Fruit fly (Drosophila melanogaster) whole organism, prepupa: ENCODE results near the gene RpL7-like.
A peak's percentile ranks its signal among the peaks of the same experiment; 100 is the strongest.

ENCODE experiments used
- Blimp-1 ChIP-seq: fragments of 200-800 bp; sonication (Bioruptor generic); optimal IDR thresholded peaks from 3 replicates; lab custom pipeline; 2017; ENCODE audit warnings: missing biosample characterization, missing genetic modification characterization, mild to moderate bottlenecking, moderate library complexity, missing genetic modification reagents
- CG10669 ChIP-seq: fragments of 200-800 bp; sonication (Bioruptor generic); optimal IDR thresholded peaks from 3 replicates; lab custom pipeline; 2018; ENCODE audit warnings: missing biosample characterization, mild to moderate bottlenecking, missing genetic modification characterization, moderate library complexity
- CG11294 ChIP-seq: fragments of 200-800 bp; sonication (Bioruptor generic); IDR thresholded peaks from 2 replicates; pipeline ENCODE4 v1.3.6; 2022; ENCODE audit warnings: missing biosample characterization, missing genetic modification characterization
- CG11762 ChIP-seq: fragments of 200-800 bp; sonication (Bioruptor generic); optimal IDR thresholded peaks from 3 replicates; lab custom pipeline; 2016; ENCODE audit warnings: missing biosample characterization, missing genetic modification characterization; ENCODE audit not compliant: insufficient read depth
- CG11902 ChIP-seq: fragments of 200-800 bp; sonication (Bioruptor generic); optimal IDR thresholded peaks from 3 replicates; lab custom pipeline; 2016; ENCODE audit warnings: missing biosample characterization, missing genetic modification characterization
- CG16779 ChIP-seq: fragments of 200-800 bp; sonication (Bioruptor generic); optimal IDR thresholded peaks from 3 replicates; lab custom pipeline; 2017; ENCODE audit warnings: missing biosample characterization, mild to moderate bottlenecking, missing genetic modification characterization
- CG3032 ChIP-seq: fragments of 200-800 bp; optimal IDR thresholded peaks from 2 replicates; lab custom pipeline; 2019; ENCODE audit warnings: missing biosample characterization, mild to moderate bottlenecking, missing genetic modification characterization, moderate library complexity
- CG31627 ChIP-seq: fragments of 200-800 bp; sonication (Bioruptor generic); optimal IDR thresholded peaks from 3 replicates; lab custom pipeline; 2016; ENCODE audit warnings: missing biosample characterization, missing genetic modification characterization
- CG34406 ChIP-seq: fragments of 200-800 bp; sonication (Bioruptor generic); optimal IDR thresholded peaks from 3 replicates; lab custom pipeline; 2016; ENCODE audit warnings: missing biosample characterization, missing genetic modification characterization
- CG3919 ChIP-seq: fragments of 200-800 bp; sonication (Bioruptor generic); optimal IDR thresholded peaks from 3 replicates; lab custom pipeline; 2016; ENCODE audit warnings: missing biosample characterization, missing genetic modification characterization
- CG4318 ChIP-seq: fragments of 200-800 bp; sonication (Bioruptor generic); optimal IDR thresholded peaks from 3 replicates; lab custom pipeline; 2017; ENCODE audit warnings: missing biosample characterization, mild to moderate bottlenecking, missing genetic modification characterization
- CG6163 ChIP-seq: fragments of 200-800 bp; sonication (Bioruptor generic); IDR thresholded peaks from 3 replicates; pipeline ENCODE4 v1.3.6; 2022; ENCODE audit warnings: missing biosample characterization, missing genetic modification characterization
- CG6276 ChIP-seq: fragments of 200-800 bp; sonication (Bioruptor generic); optimal IDR thresholded peaks from 2 replicates; lab custom pipeline; 2017; ENCODE audit warnings: missing biosample characterization, mild to moderate bottlenecking, missing genetic modification characterization
- CG6792 ChIP-seq: fragments of 200-800 bp; sonication (Bioruptor generic); optimal IDR thresholded peaks from 3 replicates; lab custom pipeline; 2016; ENCODE audit warnings: missing biosample characterization, missing genetic modification characterization
- CG6808 ChIP-seq: fragments of 200-800 bp; sonication (Bioruptor generic); optimal IDR thresholded peaks from 3 replicates; lab custom pipeline; 2017; ENCODE audit warnings: missing biosample characterization, missing genetic modification characterization, mild to moderate bottlenecking, moderate library complexity, missing genetic modification reagents
- CG6854 ChIP-seq: fragments of 200-800 bp; sonication (Bioruptor generic); optimal IDR thresholded peaks from 2 replicates; lab custom pipeline; 2017; ENCODE audit warnings: missing biosample characterization, mild to moderate bottlenecking, missing genetic modification characterization
- CG8119 ChIP-seq: fragments of 200-800 bp; sonication (Bioruptor generic); IDR thresholded peaks from 3 replicates; pipeline ENCODE4 v1.3.6; 2022; ENCODE audit warnings: missing biosample characterization, missing genetic modification characterization
- CG8319 ChIP-seq: fragments of 200-800 bp; sonication (Bioruptor generic); optimal IDR thresholded peaks from 3 replicates; lab custom pipeline; 2016; ENCODE audit warnings: missing biosample characterization, missing genetic modification characterization
- CG8632 ChIP-seq: fragments of 200-800 bp; sonication (Bioruptor generic); optimal IDR thresholded peaks from 3 replicates; lab custom pipeline; 2016; ENCODE audit warnings: missing biosample characterization, missing genetic modification characterization
- CG9139 ChIP-seq: fragments of 200-800 bp; sonication (Bioruptor generic); optimal IDR thresholded peaks from 3 replicates; lab custom pipeline; 2017; ENCODE audit warnings: missing biosample characterization, mild to moderate bottlenecking, missing genetic modification characterization
- Eip75B ChIP-seq: fragments of 200-800 bp; sonication (Bioruptor generic); optimal IDR thresholded peaks from 3 replicates; lab custom pipeline; 2016; ENCODE audit warnings: missing biosample characterization, missing genetic modification characterization
- Eip78C ChIP-seq: fragments of 200-800 bp; sonication (Bioruptor generic); peaks from one replicate; lab custom pipeline; 2016; ENCODE audit warnings: missing biosample characterization, missing genetic modification characterization
- Ets21C ChIP-seq: fragments of 200-800 bp; sonication (Bioruptor generic); optimal IDR thresholded peaks from 3 replicates; lab custom pipeline; 2016; ENCODE audit warnings: missing biosample characterization, missing genetic modification characterization
- Ets96B ChIP-seq: fragments of 200-800 bp; optimal IDR thresholded peaks from 2 replicates; lab custom pipeline; 2019; ENCODE audit warnings: missing biosample characterization, mild to moderate bottlenecking, missing genetic modification characterization, moderate library complexity
- Gug ChIP-seq: fragments of 200-800 bp; sonication (Bioruptor generic); IDR thresholded peaks from 2 replicates; pipeline ENCODE4 v1.3.6; 2022; ENCODE audit warnings: missing biosample characterization, missing genetic modification characterization
- Hr38 ChIP-seq: sonication (Bioruptor generic); optimal IDR thresholded peaks from 2 replicates; lab custom pipeline; 2016; ENCODE audit warnings: missing biosample characterization, missing genetic modification characterization
- Hr39 ChIP-seq: fragments of 200-800 bp; sonication (Bioruptor generic); optimal IDR thresholded peaks from 2 replicates; lab custom pipeline; 2016; ENCODE audit warnings: missing biosample characterization, missing genetic modification characterization
- Hr4 ChIP-seq: fragments of 200-800 bp; sonication (Bioruptor generic); optimal IDR thresholded peaks from 3 replicates; lab custom pipeline; 2016; ENCODE audit warnings: missing biosample characterization, missing genetic modification characterization
- Lpt ChIP-seq: fragments of 200-800 bp; sonication (Bioruptor generic); optimal IDR thresholded peaks from 3 replicates; lab custom pipeline; 2016; ENCODE audit warnings: missing biosample characterization, missing genetic modification characterization
- Smox ChIP-seq: fragments of 200-800 bp; sonication (Bioruptor generic); optimal IDR thresholded peaks from 3 replicates; lab custom pipeline; 2016; ENCODE audit warnings: missing biosample characterization, missing genetic modification characterization
- Sox102F ChIP-seq: fragments of 200-800 bp; sonication (Bioruptor generic); optimal IDR thresholded peaks from 2 replicates; lab custom pipeline; 2016; ENCODE audit warnings: missing biosample characterization, mild to moderate bottlenecking, missing genetic modification characterization
- Sox14 ChIP-seq: fragments of 200-800 bp; sonication (Bioruptor generic); optimal IDR thresholded peaks from 3 replicates; lab custom pipeline; 2016; ENCODE audit warnings: missing biosample characterization, missing genetic modification characterization
- Sox15 ChIP-seq: fragments of 200-800 bp; sonication (Bioruptor generic); optimal IDR thresholded peaks from 3 replicates; lab custom pipeline; 2016; ENCODE audit warnings: missing biosample characterization, missing genetic modification characterization
- achi ChIP-seq: fragments of 200-800 bp; sonication (Bioruptor generic); optimal IDR thresholded peaks from 3 replicates; lab custom pipeline; 2016; ENCODE audit warnings: missing biosample characterization, missing genetic modification characterization
- dac ChIP-seq: fragments of 200-800 bp; sonication (Bioruptor generic); optimal IDR thresholded peaks from 2 replicates; lab custom pipeline; 2017; ENCODE audit warnings: missing biosample characterization, mild to moderate bottlenecking, missing genetic modification characterization
- dsx ChIP-seq: fragments of 200-800 bp; optimal IDR thresholded peaks from 3 replicates; lab custom pipeline; 2019; ENCODE audit warnings: missing biosample characterization, mild to moderate bottlenecking, missing genetic modification characterization, moderate library complexity; ENCODE audit not compliant: poor library complexity, severe bottlenecking
- eg ChIP-seq: fragments of 200-800 bp; sonication (Bioruptor generic); IDR thresholded peaks from 3 replicates; pipeline ENCODE4 v1.3.6; 2022; ENCODE audit warnings: missing biosample characterization, missing genetic modification characterization
- esn ChIP-seq: fragments of 200-800 bp; sonication (Bioruptor generic); optimal IDR thresholded peaks from 2 replicates; lab custom pipeline; 2016; ENCODE audit warnings: missing biosample characterization, mild to moderate bottlenecking, missing genetic modification characterization, moderate library complexity
- fd59A ChIP-seq: fragments of 200-800 bp; sonication (Bioruptor generic); optimal IDR thresholded peaks from 2 replicates; lab custom pipeline; 2017; ENCODE audit warnings: missing biosample characterization, mild to moderate bottlenecking, missing genetic modification characterization, missing genetic modification reagents
- fd85E ChIP-seq: fragments of 200-800 bp; sonication (Bioruptor generic); optimal IDR thresholded peaks from 3 replicates; lab custom pipeline; 2016; ENCODE audit warnings: missing biosample characterization, missing genetic modification characterization
- fkh ChIP-seq: fragments of 200-800 bp; sonication (Bioruptor generic); optimal IDR thresholded peaks from 3 replicates; lab custom pipeline; 2017; ENCODE audit warnings: missing biosample characterization, mild to moderate bottlenecking, missing genetic modification characterization, moderate library complexity
- lz ChIP-seq: fragments of 200-800 bp; sonication (Bioruptor generic); optimal IDR thresholded peaks from 3 replicates; lab custom pipeline; 2016; ENCODE audit warnings: missing biosample characterization, missing genetic modification characterization
- net ChIP-seq: fragments of 200-800 bp; sonication (Bioruptor generic); optimal IDR thresholded peaks from 3 replicates; lab custom pipeline; 2016; ENCODE audit warnings: missing biosample characterization, missing genetic modification characterization
- pdm3 ChIP-seq: fragments of 200-800 bp; sonication (Bioruptor generic); optimal IDR thresholded peaks from 3 replicates; lab custom pipeline; 2016; ENCODE audit warnings: missing biosample characterization, missing genetic modification characterization
- salr ChIP-seq, 2 experiments: fragments of 200-800 bp; sonication (Bioruptor generic); optimal IDR thresholded peaks; 3 replicates each; lab custom pipeline; 2016 to 2018; ENCODE audit warnings: missing biosample characterization in 2 of 2, missing genetic modification characterization in 2 of 2, mild to moderate bottlenecking in 1 of 2
- spab ChIP-seq: fragments of 200-800 bp; sonication (Bioruptor generic); optimal IDR thresholded peaks from 2 replicates; lab custom pipeline; 2017; ENCODE audit warnings: missing biosample characterization, mild to moderate bottlenecking, missing genetic modification characterization, missing genetic modification reagents
- ss ChIP-seq, 2 experiments: fragments of 200-800 bp; sonication (Bioruptor generic); optimal IDR thresholded peaks; 2 replicates in 1 of 2; 3 replicates in 1 of 2; lab custom pipeline; 2017 to 2018; ENCODE audit warnings: mild to moderate bottlenecking in 2 of 2, missing biosample characterization in 2 of 2, missing genetic modification characterization in 2 of 2, moderate library complexity in 1 of 2
- svp ChIP-seq: fragments of 200-800 bp; sonication (Bioruptor generic); peaks from one replicate; lab custom pipeline; 2016; ENCODE audit warnings: missing biosample characterization, missing genetic modification characterization
- topi ChIP-seq: fragments of 200-800 bp; sonication (Bioruptor generic); optimal IDR thresholded peaks from 3 replicates; lab custom pipeline; 2016; ENCODE audit warnings: missing biosample characterization, missing genetic modification characterization
- vri ChIP-seq: fragments of 200-800 bp; sonication (Bioruptor generic); optimal IDR thresholded peaks from 3 replicates; lab custom pipeline; 2016; ENCODE audit warnings: missing biosample characterization, mild to moderate bottlenecking, missing genetic modification characterization

Gene RpL7-like

DNA sequence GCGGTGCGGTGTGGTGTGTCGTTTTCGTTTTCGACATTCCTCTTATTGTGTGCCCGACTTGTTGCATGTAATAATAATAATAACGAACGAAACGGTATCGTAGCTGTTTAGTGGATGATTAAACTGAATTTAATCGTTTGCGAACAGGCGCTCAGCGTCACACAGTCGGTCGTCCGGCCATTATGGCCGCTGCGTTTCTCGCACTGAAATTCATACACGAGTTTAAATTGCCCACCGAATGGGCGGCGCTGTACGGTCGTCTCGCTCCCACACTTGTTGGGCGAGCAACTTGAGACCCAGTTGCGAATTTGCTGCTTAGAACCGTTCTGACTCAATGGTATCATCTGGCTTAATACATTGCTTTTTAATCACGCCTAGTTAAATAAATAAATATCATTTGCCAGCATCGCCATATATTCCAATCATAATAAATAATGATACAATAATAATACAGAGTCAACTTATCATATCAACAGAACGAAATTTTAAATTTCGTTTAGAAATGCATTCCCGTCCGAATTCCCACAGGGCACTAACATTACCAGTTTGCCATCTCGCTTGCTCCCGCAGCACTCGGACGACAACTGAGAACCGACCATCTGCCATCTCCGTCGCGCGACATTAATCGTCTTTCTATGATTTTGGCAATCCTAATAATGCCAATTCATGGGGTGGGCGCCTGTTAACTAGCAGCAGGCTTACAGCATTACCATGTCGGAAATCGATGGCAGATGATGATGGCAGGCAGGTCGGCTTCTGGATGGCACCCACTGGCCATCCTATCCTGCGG, 45.1 kb upstream of the RpL7-like start:
- TF ChIP-seq Ets96B (tag; lab: Kevin White, UChicago) (peak; percentile 93), esn (GFP tag; lab: Kevin White, UChicago) (peak; percentile 93), Gug (GFP tag; lab: Robert Waterston, UW) (no peak), Hr38 (GFP tag; lab: Kevin White, UChicago) (peak; percentile 48), CG34406 (GFP tag; lab: Kevin White, UChicago) (peak; percentile 91), Ets21C (GFP tag; lab: Kevin White, UChicago) (peak; percentile 71), CG4318 (peak; percentile 87), net (GFP tag; lab: Kevin White, UChicago) (peak; percentile 83), CG11294 (GFP tag; lab: Robert Waterston, UW) (no peak), Sox14 (GFP tag; lab: Kevin White, UChicago) (peak; percentile 90), Lpt (GFP tag; lab: Kevin White, UChicago) (peak; percentile 74), CG6854 (peak; percentile 86), CG6808 (GFP tag; lab: Kevin White, UChicago) (peak; percentile 96), CG6163 (GFP tag; lab: Robert Waterston, UW) (no peak), dsx (GFP tag; lab: Kevin White, UChicago) (no peak), topi (peak; percentile 92), fkh (peak; percentile 6), CG8319 (GFP tag; lab: Kevin White, UChicago) (peak; percentile 88), Hr4 (peak; percentile 93), CG8632 (peak; percentile 92), dac (GFP tag; lab: Kevin White, UChicago) (peak; percentile 78), CG11902 (GFP tag; lab: Kevin White, UChicago) (peak; percentile 87), CG31627 (GFP tag; lab: Kevin White, UChicago) (peak; percentile 88), CG16779 (tag; lab: Kevin White, UChicago) (peak; percentile 93), CG8119 (GFP tag; lab: Robert Waterston, UW) (no peak), CG11762 (GFP tag; lab: Kevin White, UChicago) (peak; percentile 87), svp (GFP tag; lab: Kevin White, UChicago) (peak; percentile 93), Hr39 (GFP tag; lab: Kevin White, UChicago) (peak; percentile 80), Blimp-1 (GFP tag; lab: Kevin White, UChicago) (peak; percentile 79), fd59A (GFP tag; lab: Kevin White, UChicago) (peak; percentile 88), eg (GFP tag; lab: Robert Waterston, UW) (no peak), Sox102F (peak; percentile 86), ss (GFP tag; optimal IDR thresholded peaks at IDR 0.05; lab: Kevin White, UChicago) (peak; percentile 88 to 94), pdm3 (GFP tag; lab: Kevin White, UChicago) (peak; percentile 89), Eip78C (GFP tag; lab: Kevin White, UChicago) (peak; percentile 97), CG3919 (GFP tag; lab: Kevin White, UChicago) (peak; percentile 90), vri (GFP tag; lab: Kevin White, UChicago) (no peak), CG6276 (GFP tag; lab: Kevin White, UChicago) (peak; percentile 95), CG9139 (peak; percentile 79), Smox (GFP tag; lab: Kevin White, UChicago) (peak; percentile 90), CG6792 (GFP tag; lab: Kevin White, UChicago) (peak; percentile 87), lz (GFP tag; lab: Kevin White, UChicago) (peak; percentile 92), CG10669 (GFP tag; lab: Kevin White, UChicago) (peak; percentile 93), CG3032 (peak; percentile 95), Eip75B (GFP tag; lab: Kevin White, UChicago) (peak; percentile 84), achi (GFP tag; lab: Kevin White, UChicago) (peak; percentile 91), spab (GFP tag; lab: Kevin White, UChicago) (peak; percentile 90), Sox15 (GFP tag; lab: Kevin White, UChicago) (peak; percentile 86), fd85E (GFP tag; lab: Kevin White, UChicago) (peak; percentile 42), salr (GFP tag; optimal IDR thresholded peaks at IDR 0.05; lab: Kevin White, UChicago) (peak; percentile 55 to 89)
